Fruit fly (Drosophila melanogaster): Measurements from ENCODE around the gene CG7560.

The CG7560 gene

dm6 chr3L:11450535-11450934, 25.6 kb downstream of the CG7560 start (continued):
- TF ChIP-seq Hmr (GFP tag; optimal IDR thresholded peaks at IDR 0.05) = peak; percentile 51
- no peak for TF ChIP-seq Atf3 (GFP tag; optimal IDR thresholded peaks at IDR 0.05)
- TF ChIP-seq Sry-δ (GFP tag; optimal IDR thresholded peaks at IDR 0.05) = no peak
- TF ChIP-seq Ada2b (GFP tag; IDR thresholded peaks at IDR 0.05) = 0 out of 2 replicates have a peak, but pooled peaks have one; percentile 7
- TF ChIP-seq run (tag; optimal IDR thresholded peaks at IDR 0.05) = peak; percentile 10
- TF ChIP-seq fd3F (GFP tag; optimal IDR thresholded peaks at IDR 0.05) = no peak
- TF ChIP-seq CG15011 (GFP tag; optimal IDR thresholded peaks at IDR 0.05) = no peak
- TF ChIP-seq chif (GFP tag; optimal IDR thresholded peaks at IDR 0.05) = no peak
- TF ChIP-seq Med (GFP tag) = no peak
- TF ChIP-seq CG6175 (GFP tag; IDR thresholded peaks at IDR 0.05) = no peak
- TF ChIP-seq usp (GFP tag; optimal IDR thresholded peaks at IDR 0.05) = no peak
- TF ChIP-seq al (GFP tag; IDR thresholded peaks at IDR 0.05) = no peak
- TF ChIP-seq CG32767 (GFP tag; IDR thresholded peaks at IDR 0.05) = no peak
- TF ChIP-seq Atf6 (GFP tag; IDR thresholded peaks at IDR 0.05) = no peak
- no peak for TF ChIP-seq CG9797 (GFP tag; optimal IDR thresholded peaks at IDR 0.05)
- no peak for TF ChIP-seq CG8089 (GFP tag; optimal IDR thresholded peaks at IDR 0.05)
- TF ChIP-seq CG10979 (tag; optimal IDR thresholded peaks at IDR 0.05) = peak; percentile 56
- TF ChIP-seq CG4360 (GFP tag; IDR thresholded peaks at IDR 0.05) = no peak
- no peak for TF ChIP-seq CG4404 (GFP tag; IDR thresholded peaks at IDR 0.05)
- no peak for TF ChIP-seq Oaz (GFP tag; IDR thresholded peaks at IDR 0.05)
- no peak for TF ChIP-seq Vsx1 (GFP tag; optimal IDR thresholded peaks at IDR 0.05)
- TF ChIP-seq CG6683 (GFP tag; optimal IDR thresholded peaks at IDR 0.05) = peak; percentile 16
- no peak for TF ChIP-seq p53 (GFP tag; optimal IDR thresholded peaks at IDR 0.05)
- TF ChIP-seq Ravus (GFP tag; IDR thresholded peaks at IDR 0.05) = no peak
- TF ChIP-seq Elba2 (GFP tag; optimal IDR thresholded peaks at IDR 0.05) = no peak
- TF ChIP-seq CG2678 (tag; optimal IDR thresholded peaks at IDR 0.05) = peak; percentile 57
- TF ChIP-seq CG4282 (GFP tag; optimal IDR thresholded peaks at IDR 0.05) = no peak
- no peak for TF ChIP-seq CG14050 (GFP tag; IDR thresholded peaks at IDR 0.05)
- no peak for TF ChIP-seq D (optimal IDR thresholded peaks at IDR 0.05)
- peak; percentile 30 for TF ChIP-seq D (GFP tag; optimal IDR thresholded peaks at IDR 0.05)
- TF ChIP-seq H2.0 (GFP tag; IDR thresholded peaks at IDR 0.05) = no peak
- no peak for TF ChIP-seq gro (GFP tag; optimal IDR thresholded peaks at IDR 0.05)
- no peak for TF ChIP-seq B-H2 (GFP tag; optimal IDR thresholded peaks at IDR 0.05)
- TF ChIP-seq sim (GFP tag; IDR thresholded peaks at IDR 0.05) = no peak
- no peak for TF ChIP-seq CrebB (tag; optimal IDR thresholded peaks at IDR 0.05)
- no peak for TF ChIP-seq Dp (GFP tag; optimal IDR thresholded peaks at IDR 0.05)
- no peak for TF ChIP-seq hb (GFP tag; IDR thresholded peaks at IDR 0.05; ENCODE audit: partially characterized antibody)
- TF ChIP-seq wek (GFP tag; optimal IDR thresholded peaks at IDR 0.05) = no peak
- peak; percentile 5 for TF ChIP-seq nerfin-1 (tag; optimal IDR thresholded peaks at IDR 0.05)
- TF ChIP-seq CG14965 (GFP tag; optimal IDR thresholded peaks at IDR 0.05; ENCODE audit: borderline replicate concordance) = no peak
- TF ChIP-seq toy (GFP tag; IDR thresholded peaks at IDR 0.05) = no peak
- no peak for TF ChIP-seq ind (GFP tag; optimal IDR thresholded peaks at IDR 0.05)
- TF ChIP-seq CG8290 (GFP tag; optimal IDR thresholded peaks at IDR 0.05) = no peak
- no peak for TF ChIP-seq CG8290 (tag; optimal IDR thresholded peaks at IDR 0.05)
- TF ChIP-seq CG14710 (tag; optimal IDR thresholded peaks at IDR 0.05) = peak; percentile 44
- no peak for TF ChIP-seq lmd (GFP tag; IDR thresholded peaks at IDR 0.05)
